Fruit fly (Drosophila melanogaster) whole organism, pupa: ENCODE measurements around the gene RpS26.

ENCODE experiments used
- CG10348 ChIP-seq: fragments of 200-800 bp; sonication (Bioruptor generic); IDR thresholded peaks from 2 replicates; pipeline ENCODE4 v1.3.6; 2022; ENCODE audit warnings: missing biosample characterization, missing genetic modification characterization
- CG12605 ChIP-seq: fragments of 200-800 bp; sonication (Bioruptor generic); IDR thresholded peaks from 2 replicates; pipeline ENCODE4 v1.3.6; 2022; ENCODE audit warnings: missing biosample characterization, missing genetic modification characterization
- CG4496 ChIP-seq: fragments of 200-800 bp; sonication (Bioruptor generic); IDR thresholded peaks from 3 replicates; pipeline ENCODE4 v1.3.6; 2022; ENCODE audit warnings: missing biosample characterization, missing genetic modification characterization
- CG8159 ChIP-seq: fragments of 200-800 bp; sonication (Bioruptor generic); optimal IDR thresholded peaks from 3 replicates; lab custom pipeline; 2018; ENCODE audit warnings: missing biosample characterization, mild to moderate bottlenecking, missing genetic modification characterization, moderate library complexity
- CG8301 ChIP-seq: fragments of 200-800 bp; sonication (Bioruptor generic); optimal IDR thresholded peaks from 2 replicates; lab custom pipeline; 2018; ENCODE audit warnings: missing biosample characterization, mild to moderate bottlenecking, missing genetic modification characterization
- CG9948 ChIP-seq: fragments of 200-800 bp; sonication (Bioruptor generic); optimal IDR thresholded peaks from 2 replicates; lab custom pipeline; 2018; ENCODE audit warnings: missing biosample characterization, mild to moderate bottlenecking, missing genetic modification characterization, moderate library complexity
- D1 ChIP-seq: fragments of 200-800 bp; sonication (Bioruptor generic); optimal IDR thresholded peaks from 2 replicates; lab custom pipeline; 2018; ENCODE audit warnings: missing biosample characterization, mild to moderate bottlenecking, missing genetic modification characterization, moderate library complexity
- Ets98B ChIP-seq: fragments of 200-800 bp; sonication (Bioruptor generic); IDR thresholded peaks from 2 replicates; pipeline ENCODE4 v1.3.6; 2022; ENCODE audit warnings: missing biosample characterization, missing genetic modification characterization
- Snoo ChIP-seq: fragments of 200-800 bp; sonication (Bioruptor generic); optimal IDR thresholded peaks from 3 replicates; lab custom pipeline; 2017; ENCODE audit warnings: missing biosample characterization, mild to moderate bottlenecking, missing genetic modification characterization, inconsistent platforms

The RpS26 gene

dm6 chr2L:18448639-18449430 is 5.8 kb upstream of the RpS26 start, which contains the start of gene ncm:
Gene ncm (minus strand): TSS chr2L:18448957.
- peak; percentile 34 for TF ChIP-seq D1
- no peak for TF ChIP-seq CG10348 (GFP tag; lab: Robert Waterston, UW)

- peak; percentile 19 for TF ChIP-seq D1
- peak; percentile 30 for TF ChIP-seq CG8159
- TF ChIP-seq Snoo (tag; lab: Kevin White, UChicago), result no peak
- TF ChIP-seq, all 21 proteins: peak for 2
Measured at dm6 chr2L:18441220-18441619, 1.9 kb downstream of the RpS26 start.

DNA sequence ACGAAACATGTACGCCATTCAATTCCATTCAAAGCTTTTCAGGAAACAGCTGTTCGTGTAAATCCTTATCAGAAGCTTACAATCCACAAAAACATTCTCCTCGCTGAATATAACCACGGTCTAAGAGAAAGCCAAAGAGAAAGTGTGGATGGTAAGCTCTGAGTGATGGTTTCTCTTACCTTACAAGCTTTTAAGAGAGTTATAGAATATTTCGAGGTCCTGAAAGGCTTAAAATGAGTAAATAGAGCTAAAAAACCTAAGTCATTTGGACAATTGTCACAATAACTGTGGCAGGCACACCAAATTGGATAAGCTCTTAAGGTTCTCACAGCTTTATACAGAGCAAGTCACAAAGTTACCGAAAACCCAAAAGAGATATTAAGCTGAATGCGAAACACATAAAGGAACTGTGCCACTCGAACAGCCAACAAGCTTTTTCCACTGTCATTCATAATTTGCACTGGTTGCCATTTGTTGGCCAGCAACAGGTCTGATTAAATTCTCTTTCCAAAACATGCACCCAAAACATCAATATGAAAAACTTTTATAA is 47.7 kb downstream of the RpS26 start:
- TF ChIP-seq CG4496 (GFP tag; lab: Robert Waterston, UW) (no peak), CG9948 (tag; lab: Kevin White, UChicago) (no peak), Snoo (tag; lab: Kevin White, UChicago) (no peak), CG12605 (no peak), CG10348 (GFP tag; lab: Robert Waterston, UW) (no peak), D1 (no peak), Ets98B (GFP tag; lab: Robert Waterston, UW) (no peak), CG8301 (tag; lab: Kevin White, UChicago) (no peak)
